Worm (Caenorhabditis elegans) whole organism, mixed stage, embryonic: ENCODE results near the gene irld-49.

Experiments used
- blmp-1 ChIP-seq: fragments of 150-350 bp; optimal IDR thresholded peaks from 2 replicates; lab custom pipeline; 2014; ENCODE audit warnings: missing biosample characterization, missing genetic modification characterization
- cnd-1 ChIP-seq: fragments of 200-800 bp; sonication (Bioruptor generic); optimal IDR thresholded peaks from 2 replicates; lab custom pipeline; 2018; ENCODE audit warnings: mild to moderate bottlenecking, missing genetic modification characterization, missing compliant biosample characterization
- elt-1 ChIP-seq: sonication (generic microtip); optimal IDR thresholded peaks from 2 replicates; lab custom pipeline; 2017; ENCODE audit warnings: missing genetic modification characterization, mild to moderate bottlenecking, missing compliant biosample characterization, antibody characterized with exemption, moderate library complexity, borderline replicate concordance; ENCODE audit not compliant: insufficient read depth
- elt-3 ChIP-seq: fragments of 150-350 bp; optimal IDR thresholded peaks from 2 replicates; lab custom pipeline; 2014; ENCODE audit warnings: missing biosample characterization, missing genetic modification characterization
- ham-2 ChIP-seq: fragments of 200-800 bp; sonication (Bioruptor generic); optimal IDR thresholded peaks from 2 replicates; lab custom pipeline; 2018; ENCODE audit warnings: mild to moderate bottlenecking, missing genetic modification characterization, missing compliant biosample characterization
- lin-13 ChIP-seq: fragments of 150-350 bp; optimal IDR thresholded peaks from 2 replicates; lab custom pipeline; 2014; ENCODE audit warnings: missing biosample characterization, missing genetic modification characterization
- lsy-2 ChIP-seq: fragments of 150-350 bp; optimal IDR thresholded peaks from 2 replicates; lab custom pipeline; 2014; ENCODE audit warnings: missing biosample characterization, missing genetic modification characterization
- pha-4 ChIP-seq: fragments of 150-350 bp; optimal IDR thresholded peaks from 2 replicates; lab custom pipeline; 2018; ENCODE audit warnings: missing biosample characterization, missing genetic modification reagents, missing genetic modification characterization
- unc-120 ChIP-seq: sonication (generic microtip); optimal IDR thresholded peaks from 2 replicates; lab custom pipeline; 2017; ENCODE audit warnings: missing genetic modification characterization, missing compliant biosample characterization; ENCODE audit not compliant: poor library complexity, severe bottlenecking
- unc-62 ChIP-seq: fragments of 150-350 bp; optimal IDR thresholded peaks from 2 replicates; lab custom pipeline; 2014; ENCODE audit warnings: missing biosample characterization, missing genetic modification reagents, missing genetic modification characterization

ce11 chrII:2925032-2925431 is 18.9 kb upstream of the irld-49 start:
- TF ChIP-seq unc-62 (no peak), elt-1 (tag; lab: Kevin White, UChicago) (no peak), pha-4 (tag; lab: Kevin White, UChicago) (no peak), cnd-1 (tag; lab: Kevin White, UChicago) (no peak), blmp-1 (tag; lab: Kevin White, UChicago) (no peak), lsy-2 (tag; lab: Kevin White, UChicago) (no peak), unc-120 (tag; lab: Kevin White, UChicago) (no peak), ham-2 (GFP tag; lab: Kevin White, UChicago) (no peak), lin-13 (tag; lab: Kevin White, UChicago) (no peak), elt-3 (tag; lab: Kevin White, UChicago) (no peak)
